Worm (Caenorhabditis elegans): ENCODE measurements around the gene oig-8.

The oig-8 gene

ce11 chrII:6636136-6636535, 12.8 kb downstream of the oig-8 start, which contains the start of gene T19D12.5:
TSS of gene T19D12.5 (minus strand) at chrII:6636236.
- TF ChIP-seq ceh-83 (GFP tag; optimal IDR thresholded peaks at IDR 0.05): no peak
- TF ChIP-seq sem-2 (GFP tag; optimal IDR thresholded peaks at IDR 0.05): no peak
- no peak for TF ChIP-seq lin-32 (GFP tag; optimal IDR thresholded peaks at IDR 0.05)
- no peak for TF ChIP-seq ces-1 (GFP tag; optimal IDR thresholded peaks at IDR 0.05)
- no peak for TF ChIP-seq unc-39 (tag; optimal IDR thresholded peaks at IDR 0.05)
- no peak for TF ChIP-seq nhr-12 (tag; optimal IDR thresholded peaks at IDR 0.05)
- TF ChIP-seq ztf-11 (tag; optimal IDR thresholded peaks at IDR 0.05): no peak
- TF ChIP-seq nhr-76 (tag; optimal IDR thresholded peaks at IDR 0.05): no peak
- TF ChIP-seq nhr-2 (tag; optimal IDR thresholded peaks at IDR 0.05): no peak
- no peak for TF ChIP-seq drap-1 (GFP tag; optimal IDR thresholded peaks at IDR 0.05)
- no peak for TF ChIP-seq cnd-1 (tag; optimal IDR thresholded peaks at IDR 0.05)
- no peak for TF ChIP-seq mls-2 (tag; optimal IDR thresholded peaks at IDR 0.05)
- no peak for TF ChIP-seq unc-62 (GFP tag; optimal IDR thresholded peaks at IDR 0.05)

- TF ChIP-seq pha-4 (tag; optimal IDR thresholded peaks at IDR 0.05) (no peak), hlh-1 (tag; optimal IDR thresholded peaks at IDR 0.05) (no peak), ceh-43 (GFP tag; optimal IDR thresholded peaks at IDR 0.05) (no peak), flh-1 (GFP tag; optimal IDR thresholded peaks at IDR 0.05) (no peak), zip-8 (tag; optimal IDR thresholded peaks at IDR 0.05) (no peak), bed-3 (GFP tag; optimal IDR thresholded peaks at IDR 0.05) (no peak), unc-62 (GFP tag; optimal IDR thresholded peaks at IDR 0.05) (no peak), ham-2 (GFP tag; optimal IDR thresholded peaks at IDR 0.05) (no peak), nhr-28 (tag; optimal IDR thresholded peaks at IDR 0.05) (no peak), ceh-83 (GFP tag; optimal IDR thresholded peaks at IDR 0.05) (no peak)
Measured at ce11 chrII:6631995-6632394, 16.9 kb downstream of the oig-8 start.

ce11 chrII:6630811-6631210, 18.1 kb downstream of the oig-8 start, which contains the start of gene T19D12.4:
TSS of gene T19D12.4 (plus strand) at chrII:6631105.
- no peak for TF ChIP-seq flh-1 (GFP tag; optimal IDR thresholded peaks at IDR 0.05)
- TF ChIP-seq pha-4 (tag; optimal IDR thresholded peaks at IDR 0.05): no peak
- TF ChIP-seq mls-2 (tag; optimal IDR thresholded peaks at IDR 0.05): no peak
- TF ChIP-seq lsy-2 (tag; optimal IDR thresholded peaks at IDR 0.05): no peak
- TF ChIP-seq mep-1 (tag; optimal IDR thresholded peaks at IDR 0.05): no peak
- TF ChIP-seq unc-39 (tag; optimal IDR thresholded peaks at IDR 0.05): no peak

- TF ChIP-seq unc-120 (tag; optimal IDR thresholded peaks at IDR 0.05; ENCODE audit: poor library complexity, severe bottlenecking): no peak
- TF ChIP-seq hlh-1 (tag; optimal IDR thresholded peaks at IDR 0.05): no peak
- TF ChIP-seq mls-2 (tag; optimal IDR thresholded peaks at IDR 0.05): no peak
- no peak for TF ChIP-seq M03D4.4 (tag; optimal IDR thresholded peaks at IDR 0.05)
Measured at ce11 chrII:6629775-6630174, 19.2 kb downstream of the oig-8 start.

ce11 chrII:6628397-6628796, 20.5 kb downstream of the oig-8 start:
- no peak for TF ChIP-seq mep-1 (tag; optimal IDR thresholded peaks at IDR 0.05)
- TF ChIP-seq unc-120 (tag; optimal IDR thresholded peaks at IDR 0.05; ENCODE audit: poor library complexity, severe bottlenecking): no peak
- TF ChIP-seq elt-3 (tag; optimal IDR thresholded peaks at IDR 0.05): no peak
- no peak for TF ChIP-seq nhr-76 (tag; optimal IDR thresholded peaks at IDR 0.05)
- TF ChIP-seq ceh-43 (GFP tag; optimal IDR thresholded peaks at IDR 0.05): no peak
- TF ChIP-seq cnd-1 (tag; optimal IDR thresholded peaks at IDR 0.05): no peak
- no peak for TF ChIP-seq nhr-237 (tag; optimal IDR thresholded peaks at IDR 0.05)
- TF ChIP-seq unc-39 (tag; optimal IDR thresholded peaks at IDR 0.05): no peak
- TF ChIP-seq snpc-4 (tag; optimal IDR thresholded peaks at IDR 0.05): no peak
- no peak for TF ChIP-seq blmp-1 (tag; optimal IDR thresholded peaks at IDR 0.05)
- TF ChIP-seq sem-2 (GFP tag; optimal IDR thresholded peaks at IDR 0.05): no peak
- TF ChIP-seq elt-1 (tag; optimal IDR thresholded peaks at IDR 0.05; ENCODE audit: borderline replicate concordance, insufficient read depth): no peak
- no peak for TF ChIP-seq hlh-1 (tag; optimal IDR thresholded peaks at IDR 0.05)
- TF ChIP-seq mls-2 (tag; optimal IDR thresholded peaks at IDR 0.05): no peak
- no peak for TF ChIP-seq drap-1 (GFP tag; optimal IDR thresholded peaks at IDR 0.05)
- TF ChIP-seq ceh-39 (tag; optimal IDR thresholded peaks at IDR 0.05): no peak
- no peak for TF ChIP-seq ceh-83 (GFP tag; optimal IDR thresholded peaks at IDR 0.05)
- no peak for TF ChIP-seq unc-62 (GFP tag; optimal IDR thresholded peaks at IDR 0.05)
- TF ChIP-seq pha-4 (tag; optimal IDR thresholded peaks at IDR 0.05): no peak
- no peak for TF ChIP-seq ces-1 (GFP tag; optimal IDR thresholded peaks at IDR 0.05)
